Worm (Caenorhabditis elegans): ENCODE results near the gene srd-36.

- TF ChIP-seq cog-1 (tag; optimal IDR thresholded peaks at IDR 0.05), result no peak
- no peak for TF ChIP-seq med-1 (GFP tag; optimal IDR thresholded peaks at IDR 0.05; ENCODE audit: insufficient read depth)
- TF ChIP-seq T22C8.4 (GFP tag; IDR thresholded peaks at IDR 0.05), result no peak
- no peak for TF ChIP-seq flt-1 (GFP tag; IDR thresholded peaks at IDR 0.05)
- no peak for TF ChIP-seq ref-1 (GFP tag; conservative IDR thresholded peaks at IDR 0.05)
These were observed 25.0 kb downstream of the srd-36 start, which contains the start of gene cyp-14A2 for ce11 chrX:13269586-13269985.

Measured in whole organism, midembryonic.